Fruit fly (Drosophila melanogaster): ENCODE results near the gene Mgat2.

Gene Mgat2

dm6 chr3R:30056592-30057135 is 34.6 kb upstream of the Mgat2 start, which contains the start of the genes CG7950 and Rpp14a (continued):
- TF ChIP-seq seq (GFP tag; IDR thresholded peaks at IDR 0.05) (peak; percentile 81), Hmx (GFP tag; optimal IDR thresholded peaks at IDR 0.05) (peak; percentile 67), E2f1 (GFP tag; IDR thresholded peaks at IDR 0.05) (peak; percentile 69), Rfx (GFP tag; IDR thresholded peaks at IDR 0.05) (peak; percentile 90), exex (tag; optimal IDR thresholded peaks at IDR 0.05) (peak; percentile 52), CG10565 (GFP tag; optimal IDR thresholded peaks at IDR 0.05) (no peak), gcm (GFP tag; optimal IDR thresholded peaks at IDR 0.05) (peak; percentile 75), CG6854 (GFP tag; optimal IDR thresholded peaks at IDR 0.05) (no peak), Sry-β (GFP tag; optimal IDR thresholded peaks at IDR 0.05) (peak; percentile 98), Doc3 (GFP tag; IDR thresholded peaks at IDR 0.05; ENCODE audit: partially characterized antibody) (0 out of 3 replicates have a peak, but pooled peaks have one; percentile 5), CG10979 (tag; optimal IDR thresholded peaks at IDR 0.05) (peak; percentile 55), Vsx1 (GFP tag; optimal IDR thresholded peaks at IDR 0.05) (no peak), Stat92E (GFP tag; optimal IDR thresholded peaks at IDR 0.05) (no peak), Chrac-16 (GFP tag; optimal IDR thresholded peaks at IDR 0.05) (peak; percentile 85), Atf3 (GFP tag; optimal IDR thresholded peaks at IDR 0.05) (peak; percentile 62), ATbp (GFP tag; optimal IDR thresholded peaks at IDR 0.05) (peak; percentile 35), CG32767 (GFP tag; IDR thresholded peaks at IDR 0.05) (peak; percentile 71), wor (GFP tag; IDR thresholded peaks at IDR 0.05) (peak; percentile 54; the same call in 1 of the 2 replicates), da (GFP tag; optimal IDR thresholded peaks at IDR 0.05) (peak; percentile 50), Sry-δ (GFP tag; optimal IDR thresholded peaks at IDR 0.05) (peak; percentile 57), HLHmδ (GFP tag; optimal IDR thresholded peaks at IDR 0.05) (no peak), gt (GFP tag; IDR thresholded peaks at IDR 0.05) (no peak), CG6689 (GFP tag; IDR thresholded peaks at IDR 0.05) (peak; percentile 70), Oli (tag; optimal IDR thresholded peaks at IDR 0.05) (peak; percentile 60), MBD-R2 (GFP tag; IDR thresholded peaks at IDR 0.05) (peak; percentile 80), CG6683 (GFP tag; optimal IDR thresholded peaks at IDR 0.05) (no peak), chinmo (GFP tag; IDR thresholded peaks at IDR 0.05; ENCODE audit: partially characterized antibody) (no peak), tll (GFP tag; optimal IDR thresholded peaks at IDR 0.05) (no peak), Tbp (GFP tag; optimal IDR thresholded peaks at IDR 0.05) (no peak), Atf-2 (GFP tag; optimal IDR thresholded peaks at IDR 0.05) (peak; percentile 45), ase (GFP tag; IDR thresholded peaks at IDR 0.05) (peak; percentile 64; the same call in 2 of the 3 replicates), E2f2 (GFP tag; IDR thresholded peaks at IDR 0.05) (peak; percentile 62), sc (optimal IDR thresholded peaks at IDR 0.05) (no peak), sc (GFP tag; optimal IDR thresholded peaks at IDR 0.05) (peak; percentile 2), Sox100B (GFP tag; optimal IDR thresholded peaks at IDR 0.05) (no peak), CG13123 (GFP tag; optimal IDR thresholded peaks at IDR 0.05) (peak; percentile 31), tup (GFP tag; optimal IDR thresholded peaks at IDR 0.05) (peak; percentile 72), CG34224 (GFP tag; IDR thresholded peaks at IDR 0.05; ENCODE audit: partially characterized antibody) (0 out of 3 replicates have a peak, but pooled peaks have one; percentile 27), psq (GFP tag; optimal IDR thresholded peaks at IDR 0.05) (peak; percentile 21), CG11456 (GFP tag; IDR thresholded peaks at IDR 0.05) (peak; percentile 73; the same call in 2 of the 3 replicates), salm (tag; optimal IDR thresholded peaks at IDR 0.05) (peak; percentile 34), CTCF (GFP tag; optimal IDR thresholded peaks at IDR 0.05) (no peak), CG32532 (GFP tag; IDR thresholded peaks at IDR 0.05) (peak; percentile 86), kni (GFP tag; optimal IDR thresholded peaks at IDR 0.05) (peak; percentile 62), slp2 (GFP tag; optimal IDR thresholded peaks at IDR 0.05) (peak; percentile 58), zen2 (GFP tag; IDR thresholded peaks at IDR 0.05; ENCODE audit: partially characterized antibody) (no peak; the same call in 2 of the 3 replicates), Hr51 (GFP tag; optimal IDR thresholded peaks at IDR 0.05) (peak; percentile 81 to 84), CG18764 (GFP tag; optimal IDR thresholded peaks at IDR 0.05) (peak; percentile 51), gro (GFP tag; optimal IDR thresholded peaks at IDR 0.05) (peak; percentile 82), tx (GFP tag; optimal IDR thresholded peaks at IDR 0.05) (peak; percentile 71)

Data from whole organism, embryonic.